Fruit fly (Drosophila melanogaster) whole organism, embryonic: ENCODE data around the gene CG3198.

Source experiments
- Ada2b ChIP-seq: fragments of 200-800 bp; sonication (Bioruptor generic); IDR thresholded peaks from 2 replicates; pipeline ENCODE4 v1.3.6; 2022; ENCODE audit warnings: missing biosample characterization, missing genetic modification characterization
- Adf1 ChIP-seq: fragments of 200-800 bp; sonication (Bioruptor generic); IDR thresholded peaks from 2 replicates; pipeline ENCODE4 v1.3.6; 2022; ENCODE audit warnings: missing biosample characterization, missing genetic modification characterization
- Atf3 ChIP-seq: fragments of 200-800 bp; sonication (Bioruptor generic); optimal IDR thresholded peaks from 3 replicates; lab custom pipeline; 2016; ENCODE audit warnings: missing biosample characterization, missing genetic modification characterization
- Bdp1 ChIP-seq: fragments of 200-800 bp; sonication (Bioruptor generic); optimal IDR thresholded peaks from 3 replicates; lab custom pipeline; 2016; ENCODE audit warnings: missing biosample characterization, missing genetic modification characterization
- CG10462 ChIP-seq: fragments of 200-800 bp; sonication (Bioruptor generic); optimal IDR thresholded peaks from 2 replicates; lab custom pipeline; 2016; ENCODE audit warnings: missing biosample characterization, missing genetic modification characterization
- CG10979 ChIP-seq: fragments of 200-800 bp; sonication (Bioruptor generic); optimal IDR thresholded peaks from 2 replicates; lab custom pipeline; 2018; ENCODE audit warnings: missing biosample characterization, mild to moderate bottlenecking, missing genetic modification characterization, moderate library complexity
- CG12071 ChIP-seq: fragments of 200-800 bp; sonication (Bioruptor generic); optimal IDR thresholded peaks from 3 replicates; lab custom pipeline; 2018; ENCODE audit warnings: missing biosample characterization, mild to moderate bottlenecking, missing genetic modification characterization
- CG12942 ChIP-seq: fragments of 200-800 bp; sonication (Bioruptor generic); optimal IDR thresholded peaks from 3 replicates; lab custom pipeline; 2016; ENCODE audit warnings: missing biosample characterization, missing genetic modification characterization
- CG1602 ChIP-seq: fragments of 200-800 bp; sonication (Bioruptor generic); optimal IDR thresholded peaks from 3 replicates; lab custom pipeline; 2016; ENCODE audit warnings: missing biosample characterization, missing genetic modification characterization
- CG1603 ChIP-seq: fragments of 200-800 bp; sonication (Bioruptor generic); optimal IDR thresholded peaks from 2 replicates; lab custom pipeline; 2019; ENCODE audit warnings: missing biosample characterization, mild to moderate bottlenecking, missing genetic modification characterization, moderate library complexity
- CG16813 ChIP-seq: fragments of 200-800 bp; sonication (Bioruptor generic); IDR thresholded peaks from 3 replicates; pipeline ENCODE4 v1.3.6; 2022; ENCODE audit warnings: missing biosample characterization, missing genetic modification characterization; ENCODE audit not compliant: partially characterized antibody
- CG17361 ChIP-seq: fragments of 200-800 bp; sonication (Bioruptor generic); IDR thresholded peaks from 3 replicates; pipeline ENCODE4 v1.3.6; 2022; ENCODE audit warnings: missing biosample characterization, missing genetic modification characterization
- CG17912 ChIP-seq: fragments of 200-800 bp; sonication (Bioruptor generic); optimal IDR thresholded peaks from 2 replicates; lab custom pipeline; 2018; ENCODE audit warnings: missing biosample characterization, mild to moderate bottlenecking, missing genetic modification characterization
- CG18764 ChIP-seq: fragments of 200-800 bp; sonication (Bioruptor generic); optimal IDR thresholded peaks from 3 replicates; lab custom pipeline; 2016; ENCODE audit warnings: missing biosample characterization, missing genetic modification characterization
- CG2712 ChIP-seq: fragments of 200-800 bp; optimal IDR thresholded peaks from 3 replicates; lab custom pipeline; 2019; ENCODE audit warnings: missing biosample characterization, mild to moderate bottlenecking, missing genetic modification characterization, moderate library complexity
- CG30431 ChIP-seq: fragments of 200-800 bp; sonication (Bioruptor generic); optimal IDR thresholded peaks from 2 replicates; lab custom pipeline; 2017; ENCODE audit warnings: missing biosample characterization, missing genetic modification characterization
- CG33213 ChIP-seq: fragments of 200-800 bp; sonication (Bioruptor generic); optimal IDR thresholded peaks from 3 replicates; lab custom pipeline; 2016; ENCODE audit warnings: missing biosample characterization, missing genetic modification characterization
- CG3838 ChIP-seq: fragments of 200-800 bp; sonication (Bioruptor generic); optimal IDR thresholded peaks from 3 replicates; lab custom pipeline; 2016; ENCODE audit warnings: missing biosample characterization, missing genetic modification characterization
- CG3847 ChIP-seq: fragments of 200-800 bp; sonication (Bioruptor generic); IDR thresholded peaks from 2 replicates; pipeline ENCODE4 v1.3.6; 2022; ENCODE audit warnings: missing biosample characterization, missing genetic modification characterization
- CG4424 ChIP-seq: fragments of 200-800 bp; sonication (Bioruptor generic); optimal IDR thresholded peaks from 3 replicates; lab custom pipeline; 2016; ENCODE audit warnings: missing biosample characterization, missing genetic modification characterization
- CG9797 ChIP-seq: fragments of 200-800 bp; sonication (Bioruptor generic); optimal IDR thresholded peaks from 3 replicates; lab custom pipeline; 2018; ENCODE audit warnings: missing biosample characterization, mild to moderate bottlenecking, missing genetic modification characterization
- CG9817 ChIP-seq: fragments of 200-800 bp; sonication (Bioruptor generic); optimal IDR thresholded peaks from 2 replicates; lab custom pipeline; 2018; ENCODE audit warnings: missing biosample characterization, mild to moderate bottlenecking, missing genetic modification characterization, moderate library complexity
- CHES-1-like ChIP-seq: fragments of 200-800 bp; sonication (Bioruptor generic); optimal IDR thresholded peaks from 2 replicates; lab custom pipeline; 2016; ENCODE audit warnings: missing biosample characterization, missing genetic modification characterization
- Doc3 ChIP-seq: fragments of 200-800 bp; sonication (Bioruptor generic); IDR thresholded peaks from 3 replicates; pipeline ENCODE4 v1.3.6; 2022; ENCODE audit warnings: missing biosample characterization, missing genetic modification characterization; ENCODE audit not compliant: partially characterized antibody
- Ets97D ChIP-seq: fragments of 200-800 bp; sonication (Bioruptor generic); optimal IDR thresholded peaks from 3 replicates; lab custom pipeline; 2016; ENCODE audit warnings: missing biosample characterization, missing genetic modification characterization
- Jarid2 ChIP-seq: fragments of 200-800 bp; sonication (Bioruptor generic); optimal IDR thresholded peaks from 3 replicates; lab custom pipeline; 2017; ENCODE audit warnings: mild to moderate bottlenecking, missing biosample characterization, missing genetic modification reagents, missing genetic modification characterization
- Max ChIP-seq: fragments of 200-800 bp; sonication (Bioruptor generic); optimal IDR thresholded peaks from 2 replicates; lab custom pipeline; 2016; ENCODE audit warnings: missing biosample characterization, mild to moderate bottlenecking, missing genetic modification characterization
- NfI ChIP-seq: fragments of 200-800 bp; sonication (Bioruptor generic); optimal IDR thresholded peaks from 3 replicates; lab custom pipeline; 2018; ENCODE audit warnings: missing biosample characterization, mild to moderate bottlenecking, missing genetic modification characterization, moderate library complexity
- PHDP ChIP-seq: fragments of 200-800 bp; sonication (Bioruptor generic); optimal IDR thresholded peaks from 3 replicates; lab custom pipeline; 2018; ENCODE audit warnings: missing biosample characterization, mild to moderate bottlenecking, missing genetic modification characterization, moderate library complexity
- Ptx1 ChIP-seq: fragments of 200-800 bp; sonication (Bioruptor generic); IDR thresholded peaks from 2 replicates; pipeline ENCODE4 v1.3.6; 2022; ENCODE audit warnings: missing biosample characterization, missing genetic modification characterization
- Ravus ChIP-seq: fragments of 200-800 bp; sonication (Bioruptor generic); IDR thresholded peaks from 2 replicates; pipeline ENCODE4 v1.3.6; 2022; ENCODE audit warnings: missing biosample characterization, missing genetic modification characterization
- Sox102F ChIP-seq: fragments of 200-800 bp; sonication (Bioruptor generic); optimal IDR thresholded peaks from 2 replicates; lab custom pipeline; 2018; ENCODE audit warnings: missing biosample characterization, mild to moderate bottlenecking, missing genetic modification characterization, moderate library complexity
- ab ChIP-seq: fragments of 200-800 bp; sonication (Bioruptor generic); optimal IDR thresholded peaks from 2 replicates; lab custom pipeline; 2016; ENCODE audit warnings: missing biosample characterization, missing genetic modification characterization
- abd-A ChIP-seq: fragments of 200-800 bp; sonication (Bioruptor generic); optimal IDR thresholded peaks from 3 replicates; lab custom pipeline; 2019; ENCODE audit warnings: missing biosample characterization, mild to moderate bottlenecking, missing genetic modification characterization, moderate library complexity
- ato ChIP-seq: fragments of 200-800 bp; sonication (Bioruptor generic); IDR thresholded peaks from 2 replicates; pipeline ENCODE4 v1.3.6; 2022; ENCODE audit warnings: missing biosample characterization, missing genetic modification characterization; ENCODE audit not compliant: partially characterized antibody
- bowl ChIP-seq: fragments of 200-800 bp; sonication (Bioruptor generic); IDR thresholded peaks from 2 replicates; pipeline ENCODE4 v1.3.6; 2022; ENCODE audit warnings: missing biosample characterization, missing genetic modification characterization
- cad ChIP-seq: fragments of >200 bp; optimal IDR thresholded peaks from 2 replicates; lab custom pipeline; 2017; ENCODE audit warnings: missing biosample characterization, missing genetic modification characterization
- cato ChIP-seq: fragments of 200-800 bp; sonication (Bioruptor generic); optimal IDR thresholded peaks from 2 replicates; lab custom pipeline; 2016; ENCODE audit warnings: missing biosample characterization, missing genetic modification characterization, borderline replicate concordance
- cg ChIP-seq: fragments of 200-800 bp; sonication (Bioruptor generic); optimal IDR thresholded peaks from 3 replicates; lab custom pipeline; 2019; ENCODE audit warnings: missing biosample characterization, mild to moderate bottlenecking, missing genetic modification characterization, moderate library complexity
- eyg ChIP-seq: fragments of 200-800 bp; sonication (Bioruptor generic); optimal IDR thresholded peaks from 3 replicates; lab custom pipeline; 2016; ENCODE audit warnings: missing biosample characterization, missing genetic modification characterization
- gsb-n ChIP-seq: fragments of 200-800 bp; sonication (Bioruptor generic); optimal IDR thresholded peaks from 3 replicates; lab custom pipeline; 2018; ENCODE audit warnings: missing biosample characterization, mild to moderate bottlenecking, missing genetic modification characterization
- hkb ChIP-seq, 2 experiments: fragments of 200-800 bp in 1 of 2; fragments of >200 bp in 1 of 2; sonication (Bioruptor generic) in 1 of 2; IDR thresholded peaks in 1 of 2; optimal IDR thresholded peaks in 1 of 2; 2 replicates each; pipeline versions ENCODE4 v1.3.6 to Lab custom; 2017 to 2022; ENCODE audit warnings: missing biosample characterization in 1 of 2, missing genetic modification characterization in 1 of 2
- hth ChIP-seq: fragments of >200 bp; optimal IDR thresholded peaks from 2 replicates; lab custom pipeline; 2017; ENCODE audit warnings: inconsistent platforms
- kah ChIP-seq: fragments of 200-800 bp; sonication (Bioruptor generic); optimal IDR thresholded peaks from 2 replicates; lab custom pipeline; 2018; ENCODE audit warnings: missing biosample characterization, mild to moderate bottlenecking, missing genetic modification characterization
- kni ChIP-seq: fragments of 200-800 bp; sonication (Bioruptor generic); optimal IDR thresholded peaks from 3 replicates; lab custom pipeline; 2017; ENCODE audit warnings: mild to moderate bottlenecking, missing biosample characterization, missing genetic modification reagents, missing genetic modification characterization
- otp ChIP-seq: fragments of 200-800 bp; sonication (Bioruptor generic); IDR thresholded peaks from 3 replicates; pipeline ENCODE4, ENCODE4 v1.3.6; 2022; ENCODE audit warnings: missing biosample characterization, missing genetic modification characterization
- pros ChIP-seq: fragments of 200-800 bp; sonication (Bioruptor generic); optimal IDR thresholded peaks from 3 replicates; lab custom pipeline; 2019; ENCODE audit warnings: missing biosample characterization, mild to moderate bottlenecking, missing genetic modification characterization, moderate library complexity
- ro ChIP-seq: fragments of 200-800 bp; sonication (Bioruptor generic); IDR thresholded peaks from 2 replicates; pipeline ENCODE4 v1.3.6; 2022; ENCODE audit warnings: missing biosample characterization, missing genetic modification characterization
- sim ChIP-seq: fragments of 200-800 bp; sonication (Bioruptor generic); IDR thresholded peaks from 2 replicates; pipeline ENCODE4 v1.3.6; 2022; ENCODE audit warnings: missing biosample characterization, missing genetic modification characterization
- sob ChIP-seq: fragments of 200-800 bp; sonication (Bioruptor generic); IDR thresholded peaks from 2 replicates; pipeline ENCODE4 v1.3.6; 2022; ENCODE audit warnings: missing biosample characterization, missing genetic modification characterization
- yki ChIP-seq: fragments of >200 bp; optimal IDR thresholded peaks from 3 replicates; lab custom pipeline; 2018

Gene CG3198

DNA sequence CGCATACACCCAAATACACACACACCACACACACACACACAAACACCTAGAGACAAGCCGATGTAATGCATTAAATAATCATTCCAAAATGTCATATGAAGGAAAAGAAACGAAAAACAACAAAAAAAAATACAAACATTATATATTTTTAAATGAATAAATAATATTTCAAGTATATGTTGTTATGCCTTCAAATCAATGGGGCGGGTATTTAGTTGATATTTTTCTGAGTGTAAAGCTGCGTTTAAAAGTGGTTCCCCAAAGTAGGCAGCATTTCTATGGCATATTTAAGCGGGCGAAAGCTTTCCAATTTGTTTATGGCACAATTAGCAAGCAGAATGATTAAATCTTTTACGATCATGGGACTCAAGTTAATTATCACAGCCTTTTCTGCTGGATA lies 45.5 kb upstream of the CG3198 start (continued):
- TF ChIP-seq Adf1, result no peak
- TF ChIP-seq pros (GFP tag; lab: Kevin White, UChicago), result no peak
- TF ChIP-seq CG3838, result no peak
- TF ChIP-seq Max (GFP tag; lab: Kevin White, UChicago), result no peak
- no peak for TF ChIP-seq ab (GFP tag; lab: Kevin White, UChicago)
- TF ChIP-seq CG1602 (GFP tag; lab: Kevin White, UChicago), result no peak
- no peak for TF ChIP-seq CG4424 (GFP tag; lab: Kevin White, UChicago)
- no peak for TF ChIP-seq Bdp1 (GFP tag; lab: Kevin White, UChicago)
- no peak for TF ChIP-seq CHES-1-like (GFP tag; lab: Kevin White, UChicago)
- no peak for TF ChIP-seq kni (GFP tag; lab: Kevin White, UChicago)
- TF ChIP-seq Ada2b (GFP tag; lab: Robert Waterston, UW), result no peak
- TF ChIP-seq cato (GFP tag; lab: Kevin White, UChicago), result no peak
- TF ChIP-seq CG9817 (tag; lab: Kevin White, UChicago), result no peak
- TF ChIP-seq CG18764 (GFP tag; lab: Kevin White, UChicago), result no peak
- TF ChIP-seq Doc3 (GFP tag; lab: Robert Waterston, UW), result no peak
- no peak for TF ChIP-seq CG17361 (GFP tag; lab: Robert Waterston, UW)
- TF ChIP-seq cg, result peak; percentile 25
- no peak for TF ChIP-seq CG10462 (GFP tag; lab: Kevin White, UChicago)
- TF ChIP-seq Ets97D (GFP tag; lab: Kevin White, UChicago), result no peak
- TF ChIP-seq gsb-n (tag; lab: Kevin White, UChicago), result no peak
- TF ChIP-seq yki (lab: Kevin White, UChicago), result no peak
- TF ChIP-seq bowl (GFP tag; lab: Robert Waterston, UW), result no peak; the same call in 1 of the 2 replicates
- no peak for TF ChIP-seq CG33213 (GFP tag; lab: Kevin White, UChicago)
- TF ChIP-seq Sox102F (GFP tag; lab: Kevin White, UChicago), result peak; percentile 39
- no peak for TF ChIP-seq hkb (optimal IDR thresholded peaks at IDR 0.05; lab: Kevin White, UChicago)
- peak; percentile 56; the same call in 1 of the 2 replicates for TF ChIP-seq hkb (GFP tag; IDR thresholded peaks at IDR 0.05; lab: Robert Waterston, UW)
- no peak for TF ChIP-seq sob (GFP tag; lab: Robert Waterston, UW)
- peak; percentile 5 for TF ChIP-seq CG10979 (tag; lab: Kevin White, UChicago)
- TF ChIP-seq Atf3 (GFP tag; lab: Kevin White, UChicago), result no peak
- TF ChIP-seq ato (GFP tag; lab: Robert Waterston, UW), result no peak
- TF ChIP-seq abd-A (tag; lab: Kevin White, UChicago), result no peak
- no peak for TF ChIP-seq hth (lab: Kevin White, UChicago)
- no peak for TF ChIP-seq kah (GFP tag; lab: Kevin White, UChicago)
- 0 out of 2 replicates have a peak, but pooled peaks have one; percentile 29 for TF ChIP-seq sim
- no peak for TF ChIP-seq ro (GFP tag; lab: Robert Waterston, UW)
- peak; percentile 19 for TF ChIP-seq NfI (GFP tag; lab: Kevin White, UChicago)
- no peak for TF ChIP-seq CG16813
- no peak for TF ChIP-seq otp (GFP tag; lab: Robert Waterston, UW)
- no peak for TF ChIP-seq CG3847 (GFP tag; lab: Robert Waterston, UW)
- no peak for TF ChIP-seq eyg (GFP tag; lab: Kevin White, UChicago)
- TF ChIP-seq CG12942 (GFP tag; lab: Kevin White, UChicago), result no peak
- TF ChIP-seq Jarid2 (GFP tag; lab: Kevin White, UChicago), result no peak
- peak; percentile 6 for TF ChIP-seq CG2712 (tag; lab: Kevin White, UChicago)
- 0 out of 2 replicates have a peak, but pooled peaks have one; percentile 27 for TF ChIP-seq Ptx1 (GFP tag; lab: Robert Waterston, UW)
- no peak for TF ChIP-seq cad (GFP tag; lab: Kevin White, UChicago)
- no peak for TF ChIP-seq CG1603 (tag; lab: Kevin White, UChicago)
- no peak for TF ChIP-seq CG30431 (GFP tag; lab: Kevin White, UChicago)
- TF ChIP-seq Ravus (GFP tag; lab: Robert Waterston, UW), result no peak; the same call in 1 of the 2 replicates
- peak; percentile 15 for TF ChIP-seq PHDP (tag; lab: Kevin White, UChicago)
- TF ChIP-seq CG9797 (GFP tag; lab: Kevin White, UChicago), result no peak
- no peak for TF ChIP-seq CG12071 (GFP tag; lab: Kevin White, UChicago)
- no peak for TF ChIP-seq CG17912 (GFP tag; lab: Kevin White, UChicago)
